Fruit fly (Drosophila melanogaster) whole organism, embryonic: ENCODE measurements around the gene CG34338.

ENCODE experiments used
- CG11560 ChIP-seq: fragments of 200-800 bp; sonication (Bioruptor generic); IDR thresholded peaks from 3 replicates; pipeline ENCODE4 v1.3.6; 2022; ENCODE audit warnings: missing biosample characterization, missing genetic modification characterization
- CG13123 ChIP-seq: fragments of 200-800 bp; sonication (Bioruptor generic); optimal IDR thresholded peaks from 2 replicates; lab custom pipeline; 2016; ENCODE audit warnings: missing biosample characterization, missing genetic modification characterization
- CG14965 ChIP-seq: fragments of 200-800 bp; sonication (Bioruptor generic); optimal IDR thresholded peaks from 2 replicates; lab custom pipeline; 2016; ENCODE audit warnings: missing biosample characterization, missing genetic modification characterization, borderline replicate concordance
- CG6813 ChIP-seq: fragments of 200-800 bp; sonication (Bioruptor generic); optimal IDR thresholded peaks from 2 replicates; lab custom pipeline; 2017; ENCODE audit warnings: missing biosample characterization, missing genetic modification characterization, mild to moderate bottlenecking, moderate library complexity, missing genetic modification reagents
- CG7271 ChIP-seq: fragments of 200-800 bp; sonication (Bioruptor generic); optimal IDR thresholded peaks from 2 replicates; lab custom pipeline; 2018; ENCODE audit warnings: missing biosample characterization, mild to moderate bottlenecking, missing genetic modification characterization, moderate library complexity
- CG7786 ChIP-seq: fragments of 200-800 bp; sonication (Bioruptor generic); optimal IDR thresholded peaks from 2 replicates; lab custom pipeline; 2016; ENCODE audit warnings: missing biosample characterization, missing genetic modification characterization
- CG8478 ChIP-seq: fragments of >200 bp; optimal IDR thresholded peaks from 2 replicates; lab custom pipeline; 2018
- Camta ChIP-seq: fragments of 200-800 bp; sonication (Bioruptor generic); optimal IDR thresholded peaks from 2 replicates; lab custom pipeline; 2016; ENCODE audit warnings: missing biosample characterization, missing genetic modification characterization
- Fer2 ChIP-seq: fragments of 200-800 bp; sonication (Bioruptor generic); optimal IDR thresholded peaks from 2 replicates; lab custom pipeline; 2018; ENCODE audit warnings: missing biosample characterization, mild to moderate bottlenecking, missing genetic modification characterization, moderate library complexity
- Max ChIP-seq: fragments of 200-800 bp; sonication (Bioruptor generic); optimal IDR thresholded peaks from 2 replicates; lab custom pipeline; 2016; ENCODE audit warnings: missing biosample characterization, mild to moderate bottlenecking, missing genetic modification characterization
- Oaz ChIP-seq: fragments of 200-800 bp; sonication (Bioruptor generic); IDR thresholded peaks from 2 replicates; pipeline ENCODE4 v1.3.6; 2022; ENCODE audit warnings: missing biosample characterization, missing genetic modification characterization
- ato ChIP-seq: fragments of 200-800 bp; sonication (Bioruptor generic); IDR thresholded peaks from 2 replicates; pipeline ENCODE4 v1.3.6; 2022; ENCODE audit warnings: missing biosample characterization, missing genetic modification characterization; ENCODE audit not compliant: partially characterized antibody
- sna ChIP-seq: fragments of 200-800 bp; sonication (Bioruptor generic); IDR thresholded peaks from 2 replicates; pipeline ENCODE4 v1.3.6; 2022; ENCODE audit warnings: missing biosample characterization, missing genetic modification characterization; ENCODE audit not compliant: partially characterized antibody

DNA sequence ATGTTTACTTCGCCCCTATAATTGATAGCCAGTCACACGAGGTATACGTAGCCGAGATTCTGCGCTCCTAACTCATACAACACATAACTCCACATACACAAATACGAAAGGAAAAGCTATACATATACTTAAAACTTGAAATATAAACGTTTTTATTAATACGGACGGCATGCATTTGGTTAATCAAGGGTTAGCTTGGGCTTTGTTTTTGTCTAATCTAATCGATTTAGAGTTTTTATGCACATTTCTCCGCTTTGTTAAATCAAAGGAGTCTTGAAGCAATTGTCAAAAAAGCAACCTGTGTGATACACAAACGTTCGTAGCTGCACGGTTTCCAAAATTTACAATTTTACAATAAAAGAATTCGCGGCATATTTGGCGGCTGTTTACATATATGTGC is 31.9 kb upstream of the CG34338 start, which contains the start of gene Tom40:
- no peak for TF ChIP-seq CG6813 (GFP tag; lab: Kevin White, UChicago)
- TF ChIP-seq CG7271 (tag; lab: Kevin White, UChicago) = no peak
- TF ChIP-seq Camta (GFP tag; lab: Kevin White, UChicago) = no peak
- TF ChIP-seq Oaz (GFP tag; lab: Robert Waterston, UW) = no peak
- no peak for TF ChIP-seq CG11560 (tag; lab: Robert Waterston, UW)
- TF ChIP-seq CG13123 (GFP tag; lab: Kevin White, UChicago) = no peak
- no peak for TF ChIP-seq sna (GFP tag; lab: Robert Waterston, UW)
- TF ChIP-seq CG7786 (GFP tag; lab: Kevin White, UChicago) = no peak
- TF ChIP-seq ato = no peak
- TF ChIP-seq Max (GFP tag; lab: Kevin White, UChicago) = no peak
- TF ChIP-seq CG14965 (GFP tag; lab: Kevin White, UChicago) = no peak
- TF ChIP-seq Fer2 (tag; lab: Kevin White, UChicago) = no peak
- TF ChIP-seq CG8478 (lab: Kevin White, UChicago) = no peak
